Fruit fly (Drosophila melanogaster) whole organism, embryonic: ENCODE results near the gene Jhbp12.

ENCODE experiments used
- Antp ChIP-seq: fragments of 200-800 bp; sonication (Bioruptor generic); optimal IDR thresholded peaks from 3 replicates; lab custom pipeline; 2016; ENCODE audit warnings: missing biosample characterization, missing genetic modification characterization
- Awh ChIP-seq: fragments of 200-800 bp; sonication (Bioruptor generic); IDR thresholded peaks from 2 replicates; pipeline ENCODE4, ENCODE4 v1.3.6; 2022; ENCODE audit warnings: missing biosample characterization, missing genetic modification characterization
- B-H1 ChIP-seq: fragments of 200-800 bp; sonication (Bioruptor generic); IDR thresholded peaks from 3 replicates; pipeline ENCODE4 v1.3.6; 2022; ENCODE audit warnings: missing biosample characterization, missing genetic modification characterization
- Blimp-1 ChIP-seq: fragments of 200-800 bp; sonication (Bioruptor generic); optimal IDR thresholded peaks from 3 replicates; lab custom pipeline; 2018; ENCODE audit warnings: missing biosample characterization, missing genetic modification characterization, mild to moderate bottlenecking, moderate library complexity, missing genetic modification reagents
- BtbVII ChIP-seq: fragments of 200-800 bp; sonication (Bioruptor generic); optimal IDR thresholded peaks from 3 replicates; lab custom pipeline; 2017; ENCODE audit warnings: missing biosample characterization, mild to moderate bottlenecking, missing genetic modification characterization
- Bteb2 ChIP-seq: fragments of 200-800 bp; sonication (Bioruptor generic); optimal IDR thresholded peaks from 2 replicates; lab custom pipeline; 2016; ENCODE audit warnings: missing biosample characterization, missing genetic modification characterization
- CG10979 ChIP-seq: fragments of 200-800 bp; sonication (Bioruptor generic); optimal IDR thresholded peaks from 2 replicates; lab custom pipeline; 2018; ENCODE audit warnings: missing biosample characterization, mild to moderate bottlenecking, missing genetic modification characterization, moderate library complexity
- CG11247 ChIP-seq: fragments of 200-800 bp; sonication (Bioruptor generic); IDR thresholded peaks from 2 replicates; pipeline ENCODE4 v1.3.6; 2022; ENCODE audit warnings: missing biosample characterization, missing genetic modification characterization
- CG16813 ChIP-seq: fragments of 200-800 bp; sonication (Bioruptor generic); IDR thresholded peaks from 3 replicates; pipeline ENCODE4 v1.3.6; 2022; ENCODE audit warnings: missing biosample characterization, missing genetic modification characterization; ENCODE audit not compliant: partially characterized antibody
- CG17328 ChIP-seq: fragments of 200-800 bp; sonication (Bioruptor generic); IDR thresholded peaks from 2 replicates; pipeline ENCODE4 v1.3.6; 2022; ENCODE audit warnings: missing biosample characterization, missing genetic modification characterization
- CG17568 ChIP-seq: fragments of 200-800 bp; sonication (Bioruptor generic); optimal IDR thresholded peaks from 2 replicates; lab custom pipeline; 2018; ENCODE audit warnings: missing biosample characterization, mild to moderate bottlenecking, missing genetic modification characterization, moderate library complexity
- CG4328 ChIP-seq: fragments of 200-800 bp; sonication (Bioruptor generic); optimal IDR thresholded peaks from 3 replicates; lab custom pipeline; 2017; ENCODE audit warnings: missing biosample characterization, missing genetic modification reagents, missing genetic modification characterization
- CG6654 ChIP-seq: fragments of 200-800 bp; sonication (Bioruptor generic); optimal IDR thresholded peaks from 2 replicates; lab custom pipeline; 2017; ENCODE audit warnings: missing biosample characterization, mild to moderate bottlenecking, missing genetic modification characterization
- Camta ChIP-seq: fragments of 200-800 bp; sonication (Bioruptor generic); optimal IDR thresholded peaks from 2 replicates; lab custom pipeline; 2016; ENCODE audit warnings: missing biosample characterization, missing genetic modification characterization
- CrebB ChIP-seq: fragments of 200-800 bp; sonication (Bioruptor generic); optimal IDR thresholded peaks from 3 replicates; lab custom pipeline; 2018; ENCODE audit warnings: missing biosample characterization, mild to moderate bottlenecking, missing genetic modification characterization
- D19A ChIP-seq: fragments of 200-800 bp; optimal IDR thresholded peaks from 3 replicates; lab custom pipeline; 2019; ENCODE audit warnings: missing biosample characterization, mild to moderate bottlenecking, missing genetic modification characterization, moderate library complexity
- Fer1 ChIP-seq: fragments of 200-800 bp; sonication (Bioruptor generic); optimal IDR thresholded peaks from 2 replicates; lab custom pipeline; 2017; ENCODE audit warnings: missing biosample characterization, mild to moderate bottlenecking, missing genetic modification characterization
- HHEX ChIP-seq: fragments of 200-800 bp; sonication (Bioruptor generic); optimal IDR thresholded peaks from 3 replicates; lab custom pipeline; 2017; ENCODE audit warnings: missing biosample characterization, mild to moderate bottlenecking, missing genetic modification characterization, missing genetic modification reagents
- Hand ChIP-seq: fragments of 200-800 bp; sonication (Bioruptor generic); optimal IDR thresholded peaks from 2 replicates; lab custom pipeline; 2017; ENCODE audit warnings: mild to moderate bottlenecking, missing biosample characterization, missing genetic modification reagents, missing genetic modification characterization
- Hr51 ChIP-seq, 2 experiments: fragments of 200-800 bp; sonication (Bioruptor generic); optimal IDR thresholded peaks; 2 replicates in 1 of 2; 3 replicates in 1 of 2; lab custom pipeline; 2016 to 2018; ENCODE audit warnings: missing biosample characterization in 2 of 2, missing genetic modification characterization in 2 of 2, mild to moderate bottlenecking in 1 of 2, moderate library complexity in 1 of 2
- Hsf ChIP-seq: fragments of 200-800 bp; sonication (Bioruptor generic); optimal IDR thresholded peaks from 3 replicates; lab custom pipeline; 2016; ENCODE audit warnings: missing biosample characterization, missing genetic modification characterization
- Myb ChIP-seq: fragments of 200-800 bp; sonication (Bioruptor generic); optimal IDR thresholded peaks from 2 replicates; lab custom pipeline; 2016; ENCODE audit warnings: missing biosample characterization, missing genetic modification characterization
- Opbp ChIP-seq: fragments of 200-800 bp; sonication (Bioruptor generic); IDR thresholded peaks from 3 replicates; pipeline ENCODE4 v1.3.6; 2022; ENCODE audit warnings: missing biosample characterization, missing genetic modification characterization; ENCODE audit not compliant: partially characterized antibody
- Sin3A ChIP-seq: fragments of >200 bp; optimal IDR thresholded peaks from 2 replicates; lab custom pipeline; 2018
- Six4 ChIP-seq: fragments of 200-800 bp; sonication (Bioruptor generic); optimal IDR thresholded peaks from 2 replicates; lab custom pipeline; 2016; ENCODE audit warnings: missing biosample characterization, missing genetic modification characterization
- Vsx1 ChIP-seq: fragments of 200-800 bp; sonication (Bioruptor generic); optimal IDR thresholded peaks from 2 replicates; lab custom pipeline; 2017; ENCODE audit warnings: missing biosample characterization, mild to moderate bottlenecking, missing genetic modification characterization, missing genetic modification reagents
- ac ChIP-seq: fragments of 200-800 bp; sonication (Bioruptor generic); optimal IDR thresholded peaks from 3 replicates; lab custom pipeline; 2017; ENCODE audit warnings: missing biosample characterization, mild to moderate bottlenecking, missing genetic modification characterization
- al ChIP-seq: fragments of 200-800 bp; sonication (Bioruptor generic); IDR thresholded peaks from 2 replicates; pipeline ENCODE4 v1.3.6; 2022; ENCODE audit warnings: missing biosample characterization, missing genetic modification characterization
- ash1 ChIP-seq: fragments of 200-800 bp; sonication (Bioruptor generic); optimal IDR thresholded peaks from 2 replicates; lab custom pipeline; 2018; ENCODE audit warnings: missing biosample characterization, mild to moderate bottlenecking, missing genetic modification characterization
- ato ChIP-seq: fragments of 200-800 bp; sonication (Bioruptor generic); IDR thresholded peaks from 2 replicates; pipeline ENCODE4 v1.3.6; 2022; ENCODE audit warnings: missing biosample characterization, missing genetic modification characterization; ENCODE audit not compliant: partially characterized antibody
- chif ChIP-seq, 2 experiments: fragments of 200-800 bp; sonication (Bioruptor generic); optimal IDR thresholded peaks; 3 replicates each; lab custom pipeline; 2016; ENCODE audit warnings: missing biosample characterization in 2 of 2, missing genetic modification characterization in 2 of 2
- chn ChIP-seq: fragments of 200-800 bp; sonication (Bioruptor generic); optimal IDR thresholded peaks from 2 replicates; lab custom pipeline; 2016; ENCODE audit warnings: missing biosample characterization, missing genetic modification characterization
- crc ChIP-seq: fragments of 200-800 bp; sonication (Bioruptor generic); optimal IDR thresholded peaks from 2 replicates; lab custom pipeline; 2016; ENCODE audit warnings: missing biosample characterization, missing genetic modification characterization
- crp ChIP-seq, 2 experiments: fragments of 200-800 bp; sonication (Bioruptor generic); optimal IDR thresholded peaks; 2 replicates in 1 of 2; 3 replicates in 1 of 2; lab custom pipeline; 2017; ENCODE audit warnings: missing biosample characterization in 2 of 2, missing genetic modification characterization in 2 of 2, mild to moderate bottlenecking in 1 of 2, moderate library complexity in 1 of 2
- dmrt11E ChIP-seq: fragments of 200-800 bp; sonication (Bioruptor generic); optimal IDR thresholded peaks from 3 replicates; lab custom pipeline; 2018; ENCODE audit warnings: missing biosample characterization, mild to moderate bottlenecking, missing genetic modification characterization, moderate library complexity
- fd96Cb ChIP-seq: fragments of 200-800 bp; sonication (Bioruptor generic); optimal IDR thresholded peaks from 2 replicates; lab custom pipeline; 2018; ENCODE audit warnings: missing biosample characterization, mild to moderate bottlenecking, missing genetic modification characterization, moderate library complexity
- ftz-f1 ChIP-seq: fragments of 200-800 bp; sonication (Bioruptor generic); optimal IDR thresholded peaks from 2 replicates; lab custom pipeline; 2016; ENCODE audit warnings: missing biosample characterization, missing genetic modification characterization
- gce ChIP-seq: fragments of 200-800 bp; sonication (Bioruptor generic); IDR thresholded peaks from 3 replicates; pipeline ENCODE4 v1.3.6; 2022; ENCODE audit warnings: missing biosample characterization, missing genetic modification characterization
- ham ChIP-seq: fragments of 200-800 bp; sonication (Bioruptor generic); IDR thresholded peaks from 2 replicates; pipeline ENCODE4 v1.3.6; 2022; ENCODE audit warnings: missing biosample characterization, missing genetic modification characterization
- her ChIP-seq: fragments of 200-800 bp; sonication (Bioruptor generic); optimal IDR thresholded peaks from 2 replicates; lab custom pipeline; 2016; ENCODE audit warnings: missing biosample characterization, missing genetic modification characterization
- ken ChIP-seq: fragments of 200-800 bp; sonication (Bioruptor generic); IDR thresholded peaks from 3 replicates; pipeline ENCODE4 v1.3.6; 2022; ENCODE audit warnings: missing biosample characterization, missing genetic modification characterization
- kni ChIP-seq: fragments of 200-800 bp; sonication (Bioruptor generic); optimal IDR thresholded peaks from 3 replicates; lab custom pipeline; 2017; ENCODE audit warnings: mild to moderate bottlenecking, missing biosample characterization, missing genetic modification reagents, missing genetic modification characterization
- luna ChIP-seq: fragments of 200-800 bp; sonication (Bioruptor generic); optimal IDR thresholded peaks from 2 replicates; lab custom pipeline; 2016; ENCODE audit warnings: missing biosample characterization, missing genetic modification characterization
- sim ChIP-seq: fragments of 200-800 bp; sonication (Bioruptor generic); IDR thresholded peaks from 2 replicates; pipeline ENCODE4 v1.3.6; 2022; ENCODE audit warnings: missing biosample characterization, missing genetic modification characterization
- slp2 ChIP-seq: fragments of 200-800 bp; sonication (Bioruptor generic); optimal IDR thresholded peaks from 2 replicates; lab custom pipeline; 2016; ENCODE audit warnings: missing biosample characterization, missing genetic modification characterization
- sna ChIP-seq: fragments of 200-800 bp; sonication (Bioruptor generic); IDR thresholded peaks from 2 replicates; pipeline ENCODE4 v1.3.6; 2022; ENCODE audit warnings: missing biosample characterization, missing genetic modification characterization; ENCODE audit not compliant: partially characterized antibody
- so ChIP-seq: fragments of 200-800 bp; sonication (Bioruptor generic); IDR thresholded peaks from 3 replicates; pipeline ENCODE4 v1.3.6; 2022; ENCODE audit warnings: missing biosample characterization, missing genetic modification characterization
- sr ChIP-seq: fragments of 200-800 bp; sonication (Bioruptor generic); IDR thresholded peaks from 3 replicates; pipeline ENCODE4 v1.3.6; 2022; ENCODE audit warnings: missing biosample characterization, missing genetic modification characterization
- stc ChIP-seq: fragments of 200-800 bp; sonication (Bioruptor generic); IDR thresholded peaks from 2 replicates; pipeline ENCODE4 v1.3.6; 2022; ENCODE audit warnings: missing biosample characterization, missing genetic modification characterization
- sug ChIP-seq: fragments of 200-800 bp; optimal IDR thresholded peaks from 2 replicates; lab custom pipeline; 2019; ENCODE audit warnings: missing biosample characterization, mild to moderate bottlenecking, missing genetic modification characterization, moderate library complexity
- vfl ChIP-seq: fragments of 200-800 bp; sonication (Bioruptor generic); optimal IDR thresholded peaks from 2 replicates; lab custom pipeline; 2016; ENCODE audit warnings: missing biosample characterization, missing genetic modification characterization

The Jhbp12 gene

dm6 chr3R:24567427-24567771 is 42.8 kb downstream of the Jhbp12 start (continued):
- TF ChIP-seq Antp, result peak; percentile 92
- peak; percentile 86 for TF ChIP-seq B-H1
- TF ChIP-seq CG17568 (GFP tag; lab: Kevin White, UChicago), result peak; percentile 79
- peak; percentile 89 for TF ChIP-seq Hsf (GFP tag; lab: Kevin White, UChicago)
- TF ChIP-seq sim (GFP tag; lab: Robert Waterston, UW), result peak; percentile 75; the same call in 1 of the 2 replicates
- TF ChIP-seq HHEX (GFP tag; lab: Kevin White, UChicago), result peak; percentile 90
- TF ChIP-seq CG10979, result peak; percentile 76
- TF ChIP-seq Vsx1 (GFP tag; lab: Kevin White, UChicago), result peak; percentile 55
- TF ChIP-seq sna (GFP tag; lab: Robert Waterston, UW), result no peak
- TF ChIP-seq Hand (GFP tag; lab: Kevin White, UChicago), result peak; percentile 47
- TF ChIP-seq sug, result peak; percentile 69
- peak in 1 of 2 experiments; percentile 30 for TF ChIP-seq crp (GFP tag; optimal IDR thresholded peaks at IDR 0.05; lab: Kevin White, UChicago)
- peak; percentile 85 for TF ChIP-seq Bteb2 (GFP tag; lab: Kevin White, UChicago)
- TF ChIP-seq Blimp-1 (GFP tag; lab: Kevin White, UChicago), result peak; percentile 83
- no peak for TF ChIP-seq CG16813 (GFP tag; lab: Robert Waterston, UW)
- TF ChIP-seq chn (GFP tag; lab: Kevin White, UChicago), result peak; percentile 87
- peak; percentile 79; the same call in 2 of the 3 replicates for TF ChIP-seq gce (GFP tag; lab: Robert Waterston, UW)
- TF ChIP-seq kni (GFP tag; lab: Kevin White, UChicago), result no peak
- TF ChIP-seq CG11247 (GFP tag; lab: Robert Waterston, UW), result peak; percentile 85
- peak; percentile 75 for TF ChIP-seq luna (GFP tag; lab: Kevin White, UChicago)
- TF ChIP-seq CrebB (tag; lab: Kevin White, UChicago), result peak; percentile 64
- TF ChIP-seq ato (GFP tag; lab: Robert Waterston, UW), result no peak
- TF ChIP-seq Awh, result peak; percentile 81
- peak; percentile 91 for TF ChIP-seq CG17328 (GFP tag; lab: Robert Waterston, UW)
- TF ChIP-seq dmrt11E (tag; lab: Kevin White, UChicago), result peak; percentile 54
- peak; percentile 71 for TF ChIP-seq Six4 (GFP tag; lab: Kevin White, UChicago)
- peak; percentile 68; the same call in 1 of the 3 replicates for TF ChIP-seq sr (GFP tag; lab: Robert Waterston, UW)
- peak; percentile 86 for TF ChIP-seq Camta (GFP tag; lab: Kevin White, UChicago)
- peak; percentile 87 for TF ChIP-seq stc (GFP tag; lab: Robert Waterston, UW)
- TF ChIP-seq her (GFP tag; lab: Kevin White, UChicago), result peak; percentile 89
- peak; percentile 49 for TF ChIP-seq CG6654 (GFP tag; lab: Kevin White, UChicago)
- TF ChIP-seq ash1, result no peak
- peak; percentile 82 for TF ChIP-seq Fer1 (GFP tag; lab: Kevin White, UChicago)
- peak; percentile 79 for TF ChIP-seq fd96Cb (tag; lab: Kevin White, UChicago)
- peak; percentile 79 for TF ChIP-seq slp2
- peak; percentile 73 for TF ChIP-seq Myb
- peak; percentile 77 to 90 for TF ChIP-seq Hr51 (GFP tag; optimal IDR thresholded peaks at IDR 0.05; lab: Kevin White, UChicago)
- peak; percentile 64 for TF ChIP-seq D19A (tag; lab: Kevin White, UChicago)
- TF ChIP-seq ac, result no peak
- peak; percentile 87 to 92 for TF ChIP-seq chif (GFP tag; optimal IDR thresholded peaks at IDR 0.05; lab: Kevin White, UChicago)
- no peak for TF ChIP-seq Sin3A (lab: Kevin White, UChicago)
- TF ChIP-seq al (GFP tag; lab: Robert Waterston, UW), result peak; percentile 78
- peak; percentile 5 for TF ChIP-seq ftz-f1
- peak; percentile 66 for TF ChIP-seq BtbVII (GFP tag; lab: Kevin White, UChicago)
- TF ChIP-seq Opbp (GFP tag; lab: Robert Waterston, UW), result no peak
- peak; percentile 89 for TF ChIP-seq ken (GFP tag; lab: Robert Waterston, UW)
- TF ChIP-seq ham (GFP tag; lab: Robert Waterston, UW), result peak; percentile 69; the same call in 1 of the 2 replicates
- TF ChIP-seq crc, result peak; percentile 92
- TF ChIP-seq CG4328 (GFP tag; lab: Kevin White, UChicago), result peak; percentile 70
- peak; percentile 77 for TF ChIP-seq vfl (GFP tag; lab: Kevin White, UChicago)
- TF ChIP-seq so, result peak; percentile 93
